Fruit fly (Drosophila melanogaster): Measurements from ENCODE around the gene ATPsynbetaL.

The ATPsynbetaL gene

dm6 chr3L:16145282-16145681 is 47.6 kb downstream of the ATPsynbetaL start:
- no peak for TF ChIP-seq EcR (GFP tag; optimal IDR thresholded peaks at IDR 0.05)
- TF ChIP-seq Snoo (tag; optimal IDR thresholded peaks at IDR 0.05) = peak; percentile 64

dm6 chr3L:16145931-16146538 is 48.4 kb downstream of the ATPsynbetaL start:
- TF ChIP-seq CG8159 (tag; optimal IDR thresholded peaks at IDR 0.05) (no peak), Snoo (tag; optimal IDR thresholded peaks at IDR 0.05) (no peak), CG8301 (tag; optimal IDR thresholded peaks at IDR 0.05) (no peak), CG17806 (tag; optimal IDR thresholded peaks at IDR 0.05) (no peak), gl (tag; optimal IDR thresholded peaks at IDR 0.05) (no peak)

- TF ChIP-seq CG15710 (tag; optimal IDR thresholded peaks at IDR 0.05) (no peak), gl (tag; optimal IDR thresholded peaks at IDR 0.05) (no peak), CG10348 (GFP tag; IDR thresholded peaks at IDR 0.05) (no peak), CG34367 (tag; optimal IDR thresholded peaks at IDR 0.05) (no peak), CG4496 (GFP tag; IDR thresholded peaks at IDR 0.05) (no peak), Snoo (tag; optimal IDR thresholded peaks at IDR 0.05) (no peak), EcR (GFP tag; optimal IDR thresholded peaks at IDR 0.05) (no peak), Ets98B (GFP tag; IDR thresholded peaks at IDR 0.05) (no peak), CG17806 (tag; optimal IDR thresholded peaks at IDR 0.05) (no peak), D1 (tag; optimal IDR thresholded peaks at IDR 0.05) (no peak), CG9948 (tag; optimal IDR thresholded peaks at IDR 0.05) (no peak), CG13204 (GFP tag; optimal IDR thresholded peaks at IDR 0.05) (no peak), CG8301 (tag; optimal IDR thresholded peaks at IDR 0.05) (no peak), CG32121 (GFP tag; IDR thresholded peaks at IDR 0.05) (no peak), CG14655 (GFP tag; optimal IDR thresholded peaks at IDR 0.05) (no peak), rn (GFP tag; IDR thresholded peaks at IDR 0.05) (no peak), Pif1B (GFP tag; optimal IDR thresholded peaks at IDR 0.05) (no peak)
Observed at dm6 chr3L:16146539-16146934, 48.9 kb downstream of the ATPsynbetaL start.

- TF ChIP-seq Ets98B (GFP tag; IDR thresholded peaks at IDR 0.05) (no peak), CG13204 (GFP tag; optimal IDR thresholded peaks at IDR 0.05) (peak; percentile 17)
Observed at dm6 chr3L:16147325-16147724, 49.7 kb downstream of the ATPsynbetaL start.

dm6 chr3L:16147819-16148236 is 50.2 kb downstream of the ATPsynbetaL start:
- TF ChIP-seq Pif1B (GFP tag; optimal IDR thresholded peaks at IDR 0.05) = peak; percentile 52
- TF ChIP-seq D1 (tag; optimal IDR thresholded peaks at IDR 0.05) = no peak
- TF ChIP-seq CG9948 (tag; optimal IDR thresholded peaks at IDR 0.05) = peak; percentile 43
- no peak for TF ChIP-seq CG13204 (GFP tag; optimal IDR thresholded peaks at IDR 0.05)
- no peak for TF ChIP-seq fd96Ca (GFP tag; IDR thresholded peaks at IDR 0.05)
- TF ChIP-seq CG14655 (GFP tag; optimal IDR thresholded peaks at IDR 0.05) = peak; percentile 56
- no peak for TF ChIP-seq CG34367 (tag; optimal IDR thresholded peaks at IDR 0.05)
- TF ChIP-seq Pif1A (GFP tag; optimal IDR thresholded peaks at IDR 0.05) = peak; percentile 45
- peak; percentile 26 for TF ChIP-seq CG17806 (tag; optimal IDR thresholded peaks at IDR 0.05)
- TF ChIP-seq CG8159 (tag; optimal IDR thresholded peaks at IDR 0.05) = peak; percentile 64
- TF ChIP-seq gl (tag; optimal IDR thresholded peaks at IDR 0.05) = no peak
- no peak for TF ChIP-seq EcR (GFP tag; optimal IDR thresholded peaks at IDR 0.05)
- TF ChIP-seq CG32121 (GFP tag; IDR thresholded peaks at IDR 0.05) = no peak
- no peak for TF ChIP-seq CG4496 (GFP tag; IDR thresholded peaks at IDR 0.05)
- peak; percentile 48 for TF ChIP-seq CG8301 (tag; optimal IDR thresholded peaks at IDR 0.05)
- TF ChIP-seq rn (GFP tag; IDR thresholded peaks at IDR 0.05) = no peak
- no peak for TF ChIP-seq CG10348 (GFP tag; IDR thresholded peaks at IDR 0.05)
- TF ChIP-seq Ets98B (GFP tag; IDR thresholded peaks at IDR 0.05) = no peak
- TF ChIP-seq CG12605 (GFP tag; IDR thresholded peaks at IDR 0.05) = no peak
- peak; percentile 24 for TF ChIP-seq Snoo (tag; optimal IDR thresholded peaks at IDR 0.05)
- TF ChIP-seq CG15710 (tag; optimal IDR thresholded peaks at IDR 0.05) = peak; percentile 41
